Fruit fly (Drosophila melanogaster): ENCODE results near the gene CG15387.

CG15387 gene

dm6 chr2L:2227316-2227715 is 1.2 kb upstream of the CG15387 start (continued):
- TF ChIP-seq grau (tag; optimal IDR thresholded peaks at IDR 0.05) (peak; percentile 46), peb (GFP tag; IDR thresholded peaks at IDR 0.05) (no peak), Hey (tag; optimal IDR thresholded peaks at IDR 0.05) (no peak), esg (GFP tag; conservative IDR thresholded peaks at IDR 0.05) (peak; percentile 9; the same call in 1 of the 2 replicates), CG11695 (GFP tag; IDR thresholded peaks at IDR 0.05) (peak; percentile 45; the same call in 1 of the 3 replicates), ATbp (GFP tag; optimal IDR thresholded peaks at IDR 0.05) (peak; percentile 68), slbo (GFP tag; IDR thresholded peaks at IDR 0.05) (peak; percentile 64), D (optimal IDR thresholded peaks at IDR 0.05) (no peak), D (GFP tag; optimal IDR thresholded peaks at IDR 0.05) (peak; percentile 0), B-H2 (GFP tag; optimal IDR thresholded peaks at IDR 0.05) (no peak), CG9215 (GFP tag; IDR thresholded peaks at IDR 0.05) (no peak), PHDP (tag; optimal IDR thresholded peaks at IDR 0.05) (peak; percentile 51), ap (GFP tag; IDR thresholded peaks at IDR 0.05) (peak; percentile 54), hkb (optimal IDR thresholded peaks at IDR 0.05) (no peak), hkb (GFP tag; IDR thresholded peaks at IDR 0.05) (peak; percentile 73), Drgx (GFP tag; IDR thresholded peaks at IDR 0.05) (peak; percentile 84), CG11247 (GFP tag; IDR thresholded peaks at IDR 0.05) (peak; percentile 26; the same call in 1 of the 2 replicates), lola (GFP tag; optimal IDR thresholded peaks at IDR 0.05) (no peak), lbe (GFP tag; optimal IDR thresholded peaks at IDR 0.05) (no peak), CG8478 (optimal IDR thresholded peaks at IDR 0.05) (no peak), HLH3B (GFP tag; IDR thresholded peaks at IDR 0.05) (peak; percentile 64), Med (GFP tag) (peak; percentile 84), kni (GFP tag; optimal IDR thresholded peaks at IDR 0.05) (no peak), TFAM (GFP tag; optimal IDR thresholded peaks at IDR 0.05) (no peak), Rx (GFP tag; IDR thresholded peaks at IDR 0.05) (peak; percentile 60), cwo (GFP tag; optimal IDR thresholded peaks at IDR 0.05) (peak; percentile 11), Hr51 (GFP tag; optimal IDR thresholded peaks at IDR 0.05) (peak in 1 of 2 experiments; percentile 14), CG8089 (GFP tag; optimal IDR thresholded peaks at IDR 0.05) (peak; percentile 20), CG12104 (GFP tag; optimal IDR thresholded peaks at IDR 0.05) (peak; percentile 14), CG3407 (GFP tag; optimal IDR thresholded peaks at IDR 0.05) (peak; percentile 38), CG12391 (tag; optimal IDR thresholded peaks at IDR 0.05) (peak; percentile 37), CG18011 (GFP tag; optimal IDR thresholded peaks at IDR 0.05) (peak; percentile 18), Ets65A (GFP tag) (peak; percentile 87), CG17912 (GFP tag; optimal IDR thresholded peaks at IDR 0.05) (peak; percentile 52), sr (GFP tag; IDR thresholded peaks at IDR 0.05) (peak; percentile 53; the same call in 1 of the 3 replicates), inv (GFP tag; IDR thresholded peaks at IDR 0.05; ENCODE audit: partially characterized antibody) (no peak), Gug (GFP tag; IDR thresholded peaks at IDR 0.05) (peak; percentile 42; the same call in 2 of the 4 replicates), chif (GFP tag; optimal IDR thresholded peaks at IDR 0.05) (peak; percentile 16 to 39), tin (GFP tag; optimal IDR thresholded peaks at IDR 0.05) (peak; percentile 35), CG32767 (GFP tag; IDR thresholded peaks at IDR 0.05) (peak; percentile 33; the same call in 1 of the 2 replicates), Ada2b (GFP tag; IDR thresholded peaks at IDR 0.05) (peak; percentile 16; the same call in 1 of the 2 replicates), CG10654 (GFP tag; optimal IDR thresholded peaks at IDR 0.05) (peak; percentile 14), CG4424 (GFP tag; optimal IDR thresholded peaks at IDR 0.05) (peak; percentile 34), Lim3 (GFP tag; IDR thresholded peaks at IDR 0.05) (peak; percentile 18; the same call in 1 of the 2 replicates), slou (GFP tag; optimal IDR thresholded peaks at IDR 0.05) (no peak), chm (GFP tag; IDR thresholded peaks at IDR 0.05) (peak; percentile 56; the same call in 1 of the 2 replicates), lmd (GFP tag; IDR thresholded peaks at IDR 0.05) (peak; percentile 29; the same call in 1 of the 2 replicates), CG10267 (tag; optimal IDR thresholded peaks at IDR 0.05) (peak; percentile 9), cato (GFP tag; optimal IDR thresholded peaks at IDR 0.05; ENCODE audit: borderline replicate concordance) (no peak), Hr78 (GFP tag; optimal IDR thresholded peaks at IDR 0.05) (peak in 1 of 2 experiments; percentile 37), NfI (GFP tag; optimal IDR thresholded peaks at IDR 0.05) (peak; percentile 34)

Measured in whole organism, embryonic.